Fruit fly (Drosophila melanogaster) Kc167 (cell line): ENCODE data around the gene Cpr66Cb.

Experiments used
- h ChIP-seq: fragments of >200 bp; optimal IDR thresholded peaks from 3 replicates; lab custom pipeline; 2018; ENCODE audit warnings: missing external identifiers
- psq ChIP-seq: fragments of >200 bp; optimal IDR thresholded peaks from 2 replicates; lab custom pipeline; 2017; ENCODE audit warnings: missing external identifiers
- ttk ChIP-seq: sonication (Bioruptor generic); optimal IDR thresholded peaks from 2 replicates; lab custom pipeline; 2017; ENCODE audit warnings: missing external identifiers

- TF ChIP-seq psq (lab: Kevin White, UChicago) = no peak
- no peak for TF ChIP-seq h (lab: Kevin White, UChicago)
- TF ChIP-seq ttk (lab: Kevin White, UChicago) = no peak
Measured at dm6 chr3L:8297488-8297887, 39.0 kb upstream of the Cpr66Cb start.
